Fruit fly (Drosophila melanogaster) whole organism, wandering third instar larva: ENCODE measurements around the gene CG6118.

ENCODE experiments used
- Abd-B ChIP-seq: fragments of >200 bp; optimal IDR thresholded peaks from 2 replicates; lab custom pipeline; 2017; ENCODE audit warnings: missing biosample characterization, missing genetic modification characterization
- CG32264 ChIP-seq: fragments of 200-800 bp; sonication (Bioruptor generic); optimal IDR thresholded peaks from 2 replicates; lab custom pipeline; 2016; ENCODE audit warnings: missing biosample characterization, missing genetic modification characterization
- CrebA ChIP-seq: fragments of 200-800 bp; sonication (Bioruptor generic); optimal IDR thresholded peaks from 2 replicates; lab custom pipeline; 2016; ENCODE audit warnings: missing biosample characterization, mild to moderate bottlenecking, missing genetic modification characterization, borderline replicate concordance
- Dfd ChIP-seq: fragments of >200 bp; optimal IDR thresholded peaks from 2 replicates; lab custom pipeline; 2017; ENCODE audit warnings: missing biosample characterization, missing genetic modification characterization
- Dif ChIP-seq: fragments of 200-275, 200-300 bp; sonication (Bioruptor generic); optimal IDR thresholded peaks from 2 replicates; lab custom pipeline; 2018; ENCODE audit warnings: missing biosample characterization, missing genetic modification characterization; ENCODE audit not compliant: partially characterized antibody
- GATAd ChIP-seq: sonication (Bioruptor generic); optimal IDR thresholded peaks from 2 replicates; lab custom pipeline; 2016; ENCODE audit warnings: missing biosample characterization, missing genetic modification characterization
- HLH106 ChIP-seq: fragments of 200-800 bp; optimal IDR thresholded peaks from 3 replicates; lab custom pipeline; 2019; ENCODE audit warnings: missing biosample characterization, mild to moderate bottlenecking, missing genetic modification characterization, moderate library complexity
- Hnf4 ChIP-seq: fragments of 200-800 bp; sonication (Bioruptor generic); optimal IDR thresholded peaks from 2 replicates; lab custom pipeline; 2016; ENCODE audit warnings: missing biosample characterization, mild to moderate bottlenecking, missing genetic modification characterization
- Hr78 ChIP-seq: fragments of >200 bp; optimal IDR thresholded peaks from 2 replicates; lab custom pipeline; 2017; ENCODE audit warnings: missing biosample characterization, missing genetic modification characterization
- Hr83 ChIP-seq: fragments of 200-300 bp; sonication (Bioruptor generic); optimal IDR thresholded peaks from 2 replicates; lab custom pipeline; 2016; ENCODE audit warnings: missing biosample characterization, mild to moderate bottlenecking, missing genetic modification characterization, moderate library complexity; ENCODE audit not compliant: poor library complexity, severe bottlenecking
- Jra ChIP-seq: sonication (Bioruptor generic); optimal IDR thresholded peaks from 2 replicates; lab custom pipeline; 2016; ENCODE audit warnings: missing biosample characterization, missing genetic modification characterization
- Mio ChIP-seq: sonication (Bioruptor generic); optimal IDR thresholded peaks from 2 replicates; lab custom pipeline; 2016; ENCODE audit warnings: missing biosample characterization, missing genetic modification characterization
- Myc ChIP-seq: fragments of >200 bp; optimal IDR thresholded peaks from 2 replicates; lab custom pipeline; 2017
- N ChIP-seq: fragments of >200 bp; optimal IDR thresholded peaks from 2 replicates; lab custom pipeline; 2018; ENCODE audit warnings: missing biosample characterization, missing external identifiers, missing genetic modification characterization
- OdsH ChIP-seq: fragments of 200-800 bp; sonication (Bioruptor generic); optimal IDR thresholded peaks from 2 replicates; lab custom pipeline; 2016; ENCODE audit warnings: missing biosample characterization, mild to moderate bottlenecking, missing genetic modification characterization
- Rel ChIP-seq, 2 experiments: fragments of 200-800 bp; sonication (Bioruptor generic) in 1 of 2; optimal IDR thresholded peaks; 2 replicates in 1 of 2; 3 replicates in 1 of 2; lab custom pipeline; 2016 to 2019; ENCODE audit warnings: mild to moderate bottlenecking in 2 of 2, missing biosample characterization in 2 of 2, missing genetic modification characterization in 2 of 2, moderate library complexity in 1 of 2
- Sp1 ChIP-seq: fragments of 200-800 bp; sonication (Bioruptor generic); optimal IDR thresholded peaks from 3 replicates; lab custom pipeline; 2019; ENCODE audit warnings: missing biosample characterization, mild to moderate bottlenecking, missing genetic modification characterization, moderate library complexity
- Vsx2 ChIP-seq: fragments of 200-300, 225-300 bp; sonication (Bioruptor generic); optimal IDR thresholded peaks from 2 replicates; lab custom pipeline; 2018; ENCODE audit warnings: missing biosample characterization, missing genetic modification characterization; ENCODE audit not compliant: partially characterized antibody
- br ChIP-seq: fragments of 200-800 bp; sonication (Bioruptor generic); optimal IDR thresholded peaks from 2 replicates; lab custom pipeline; 2016; ENCODE audit warnings: missing biosample characterization, missing genetic modification characterization
- brk ChIP-seq: fragments of 200-800 bp; sonication (Bioruptor generic); optimal IDR thresholded peaks from 2 replicates; lab custom pipeline; 2016; ENCODE audit warnings: missing biosample characterization, mild to moderate bottlenecking, missing genetic modification characterization
- dl ChIP-seq, 2 experiments: fragments of 175-275, 200-275 bp in 1 of 2; fragments of 200-275 bp in 1 of 2; sonication (Bioruptor generic); optimal IDR thresholded peaks; lab custom pipeline; 2018; ENCODE audit warnings: mild to moderate bottlenecking in 2 of 2, missing biosample characterization in 2 of 2, missing genetic modification characterization in 2 of 2, moderate library complexity in 2 of 2; ENCODE audit not compliant: partially characterized antibody in 2 of 2, insufficient read depth in 1 of 2
- dmrt93B ChIP-seq: fragments of 200-800 bp; sonication (Bioruptor generic); optimal IDR thresholded peaks from 2 replicates; lab custom pipeline; 2018; ENCODE audit warnings: missing biosample characterization, mild to moderate bottlenecking, missing genetic modification characterization
- dsf ChIP-seq: sonication (Bioruptor generic); optimal IDR thresholded peaks from 2 replicates; lab custom pipeline; 2016; ENCODE audit warnings: missing biosample characterization, missing genetic modification characterization, borderline replicate concordance
- ey ChIP-seq: fragments of 200-800 bp; sonication (Bioruptor generic); optimal IDR thresholded peaks from 2 replicates; lab custom pipeline; 2016; ENCODE audit warnings: missing biosample characterization, missing genetic modification characterization
- foxo ChIP-seq, 2 experiments: fragments of 200-800 bp; sonication (Bioruptor generic); optimal IDR thresholded peaks; 2 replicates in 1 of 2; 3 replicates in 1 of 2; lab custom pipeline; 2016 to 2017; ENCODE audit warnings: missing biosample characterization in 2 of 2, missing genetic modification characterization in 2 of 2
- fru ChIP-seq: fragments of 200-800 bp; sonication (Bioruptor generic); optimal IDR thresholded peaks from 3 replicates; lab custom pipeline; 2016; ENCODE audit warnings: missing biosample characterization, mild to moderate bottlenecking, missing genetic modification characterization
- h ChIP-seq: fragments of 200-800 bp; sonication (Bioruptor generic); optimal IDR thresholded peaks from 3 replicates; lab custom pipeline; 2016; ENCODE audit warnings: missing biosample characterization, mild to moderate bottlenecking, missing genetic modification characterization
- jim ChIP-seq: fragments of 175-275, 200-325 bp; sonication (Bioruptor generic); optimal IDR thresholded peaks from 2 replicates; lab custom pipeline; 2016; ENCODE audit warnings: missing biosample characterization, mild to moderate bottlenecking, missing genetic modification characterization
- lola ChIP-seq: fragments of >200 bp; optimal IDR thresholded peaks from 2 replicates; lab custom pipeline; 2017; ENCODE audit warnings: missing biosample characterization, missing genetic modification characterization
- pan ChIP-seq: fragments of >200 bp; optimal IDR thresholded peaks from 2 replicates; lab custom pipeline; 2017
- psq ChIP-seq: fragments of 200-800 bp; sonication (Bioruptor generic); optimal IDR thresholded peaks from 3 replicates; lab custom pipeline; 2017; ENCODE audit warnings: missing biosample characterization, mild to moderate bottlenecking, missing genetic modification characterization, moderate library complexity
- rgr ChIP-seq: fragments of 200-800 bp; sonication (Bioruptor generic); optimal IDR thresholded peaks from 3 replicates; lab custom pipeline; 2016; ENCODE audit warnings: missing biosample characterization, mild to moderate bottlenecking, missing genetic modification characterization
- sage ChIP-seq: fragments of 200-800 bp; sonication (Bioruptor generic); optimal IDR thresholded peaks from 2 replicates; lab custom pipeline; 2016; ENCODE audit warnings: missing biosample characterization, mild to moderate bottlenecking, missing genetic modification characterization
- tai ChIP-seq: sonication (Bioruptor generic); optimal IDR thresholded peaks from 2 replicates; lab custom pipeline; 2016; ENCODE audit warnings: missing biosample characterization, missing genetic modification characterization
- usp ChIP-seq: fragments of >200 bp; optimal IDR thresholded peaks from 2 replicates; lab custom pipeline; 2017; ENCODE audit warnings: missing biosample characterization, missing genetic modification characterization
- woc ChIP-seq: sonication (Bioruptor generic); optimal IDR thresholded peaks from 2 replicates; lab custom pipeline; 2016; ENCODE audit warnings: missing biosample characterization, mild to moderate bottlenecking, missing genetic modification characterization

The CG6118 gene

dm6 chr3R:15409772-15410688 is 24.5 kb downstream of the CG6118 start:
- TF ChIP-seq GATAd (GFP tag; lab: Kevin White, UChicago) (no peak), Abd-B (GFP tag; lab: Kevin White, UChicago) (no peak), foxo (GFP tag; optimal IDR thresholded peaks at IDR 0.05; lab: Kevin White, UChicago) (peak in 1 of 2 experiments; percentile 40), Vsx2 (GFP tag; lab: Kevin White, UChicago) (no peak), jim (GFP tag; lab: Kevin White, UChicago) (no peak), HLH106 (peak; percentile 31), dl (GFP tag; optimal IDR thresholded peaks at IDR 0.05; lab: Kevin White, UChicago; ENCODE audit: insufficient read depth in 1 of 2, partially characterized antibody in 2 of 2) (no peak), Jra (GFP tag; lab: Kevin White, UChicago) (no peak), ey (GFP tag; lab: Kevin White, UChicago) (no peak), psq (GFP tag; lab: Kevin White, UChicago) (peak; percentile 24), dmrt93B (GFP tag; lab: Kevin White, UChicago) (no peak), CG32264 (GFP tag; lab: Kevin White, UChicago) (no peak), Myc (lab: Kevin White, UChicago) (no peak)

DNA sequence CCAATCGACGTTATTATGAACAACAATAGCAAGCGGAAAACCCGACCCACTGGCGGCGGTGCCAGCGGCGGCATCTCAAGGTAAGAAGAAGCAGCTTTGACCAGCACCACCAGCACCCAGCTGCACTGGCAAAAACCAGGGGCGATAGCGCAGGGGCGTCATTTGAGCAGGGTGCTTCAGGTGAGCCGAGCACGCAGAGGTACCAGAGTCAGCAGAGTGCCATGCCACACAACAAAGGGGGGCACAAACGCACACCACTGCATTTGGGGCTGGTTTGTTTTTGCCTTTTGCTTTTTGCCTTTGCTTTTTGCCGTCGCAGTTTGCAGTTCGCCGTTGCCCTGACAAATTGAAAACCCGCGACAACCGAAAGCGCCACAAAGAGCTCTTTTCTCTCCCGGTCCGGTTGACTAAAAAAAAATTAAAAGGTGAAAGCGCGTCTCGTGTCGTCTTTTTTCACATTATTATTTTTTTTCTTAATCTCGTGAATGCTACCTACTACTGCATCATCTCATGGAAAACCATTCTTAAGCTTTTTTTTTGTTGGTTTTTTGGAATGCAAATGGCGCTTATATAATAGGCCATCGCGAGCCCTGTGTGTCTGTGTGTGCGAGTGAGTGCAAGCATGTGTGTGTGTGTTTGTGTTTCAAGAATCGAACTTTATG is 25.3 kb downstream of the CG6118 start:
- TF ChIP-seq HLH106 = peak; percentile 1
- TF ChIP-seq ey (GFP tag; lab: Kevin White, UChicago) = peak; percentile 16
- no peak for TF ChIP-seq pan
- peak; percentile 10 for TF ChIP-seq Jra (GFP tag; lab: Kevin White, UChicago)
- peak; percentile 1 for TF ChIP-seq brk
- TF ChIP-seq Dfd (GFP tag; lab: Kevin White, UChicago) = no peak
- TF ChIP-seq dsf (GFP tag; lab: Kevin White, UChicago) = no peak
- TF ChIP-seq usp (GFP tag; lab: Kevin White, UChicago) = no peak
- no peak for TF ChIP-seq N (GFP tag; lab: Kevin White, UChicago)
- TF ChIP-seq OdsH (GFP tag; lab: Kevin White, UChicago) = no peak
- TF ChIP-seq br = no peak
- TF ChIP-seq lola (GFP tag; lab: Kevin White, UChicago) = no peak
- TF ChIP-seq Hr83 = peak; percentile 34
- TF ChIP-seq foxo (GFP tag; optimal IDR thresholded peaks at IDR 0.05; lab: Kevin White, UChicago) = peak in 1 of 2 experiments; percentile 29
- no peak for TF ChIP-seq dmrt93B (GFP tag; lab: Kevin White, UChicago)
- no peak for TF ChIP-seq dl (GFP tag; optimal IDR thresholded peaks at IDR 0.05; lab: Kevin White, UChicago; ENCODE audit: insufficient read depth in 1 of 2, partially characterized antibody in 2 of 2)
- no peak for TF ChIP-seq CrebA
- no peak for TF ChIP-seq Myc (lab: Kevin White, UChicago)
- peak; percentile 27 for TF ChIP-seq fru
- no peak for TF ChIP-seq CG32264 (GFP tag; lab: Kevin White, UChicago)
- peak; percentile 34 for TF ChIP-seq h
- no peak for TF ChIP-seq GATAd (GFP tag; lab: Kevin White, UChicago)
- no peak for TF ChIP-seq woc (GFP tag; lab: Kevin White, UChicago)

DNA sequence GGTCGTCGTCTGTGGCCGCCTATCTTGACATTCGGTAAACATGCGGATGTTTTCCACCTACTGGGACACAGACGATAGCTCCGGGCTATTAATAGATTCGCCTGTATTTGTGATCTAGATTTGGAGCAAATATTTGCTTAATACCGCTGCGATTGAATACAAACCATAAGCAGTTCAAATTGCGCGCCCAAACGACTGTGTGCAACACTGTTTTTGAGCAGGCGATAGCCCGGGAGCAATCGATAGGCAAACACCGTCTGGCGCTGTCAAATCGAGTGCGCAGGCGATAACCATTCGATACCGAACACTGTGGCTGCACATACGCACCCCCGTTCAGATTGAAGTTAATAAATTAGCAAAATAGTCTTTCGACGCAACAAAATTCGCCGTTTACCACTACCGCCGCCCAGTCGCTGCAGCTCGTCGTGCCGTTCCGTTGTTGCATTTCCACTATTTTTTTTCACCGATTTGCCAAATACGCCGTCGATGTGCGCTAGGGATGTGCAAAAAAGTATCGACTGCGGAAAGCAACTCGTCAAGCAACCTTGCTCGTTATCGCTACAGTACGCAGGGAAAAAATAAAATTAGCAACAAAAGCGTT is 26.3 kb downstream of the CG6118 start, which contains the start of gene Atx2:
Gene Atx2, plus strand, starts transcription at position 293 of the 601 bp plus-strand sequence.
- TF ChIP-seq psq (GFP tag; lab: Kevin White, UChicago) (peak; percentile 53), CG32264 (GFP tag; lab: Kevin White, UChicago) (no peak), brk (no peak), dsf (GFP tag; lab: Kevin White, UChicago) (no peak), Dfd (GFP tag; lab: Kevin White, UChicago) (no peak), sage (GFP tag; lab: Kevin White, UChicago) (no peak), Mio (no peak), pan (no peak), HLH106 (peak; percentile 14), OdsH (GFP tag; lab: Kevin White, UChicago) (peak; percentile 35), Abd-B (GFP tag; lab: Kevin White, UChicago) (no peak), Hnf4 (peak; percentile 59), tai (no peak), br (peak; percentile 29), Rel (GFP tag; optimal IDR thresholded peaks at IDR 0.05; lab: Kevin White, UChicago) (no peak), Rel (tag; optimal IDR thresholded peaks at IDR 0.05; lab: Kevin White, UChicago) (no peak), Jra (GFP tag; lab: Kevin White, UChicago) (no peak), h (peak; percentile 64), jim (GFP tag; lab: Kevin White, UChicago) (no peak), Hr83 (peak; percentile 21), dl (GFP tag; optimal IDR thresholded peaks at IDR 0.05; lab: Kevin White, UChicago; ENCODE audit: insufficient read depth in 1 of 2, partially characterized antibody in 2 of 2) (no peak), Myc (lab: Kevin White, UChicago) (peak; percentile 13), dmrt93B (GFP tag; lab: Kevin White, UChicago) (peak; percentile 17), Vsx2 (GFP tag; lab: Kevin White, UChicago) (no peak), fru (peak; percentile 41), GATAd (GFP tag; lab: Kevin White, UChicago) (no peak), Hr78 (no peak), usp (GFP tag; lab: Kevin White, UChicago) (no peak), woc (GFP tag; lab: Kevin White, UChicago) (no peak), foxo (GFP tag; optimal IDR thresholded peaks at IDR 0.05; lab: Kevin White, UChicago) (peak in 1 of 2 experiments; percentile 50), Sp1 (GFP tag; lab: Kevin White, UChicago) (peak; percentile 17), Dif (no peak), rgr (peak; percentile 2)
